Worm (Caenorhabditis elegans) whole organism, early embryonic: ENCODE measurements around the gene tag-241.

Experiments used
- B0310.2 ChIP-seq: sonication (generic microtip); optimal IDR thresholded peaks from 2 replicates; lab custom pipeline; 2016; ENCODE audit warnings: mild to moderate bottlenecking, missing genetic modification characterization, missing compliant biosample characterization
- F13C5.2 ChIP-seq: sonication (generic microtip); optimal IDR thresholded peaks from 2 replicates; lab custom pipeline; 2017; ENCODE audit warnings: mild to moderate bottlenecking, missing genetic modification characterization, inconsistent platforms, missing compliant biosample characterization
- aly-1 ChIP-seq: sonication (generic microtip); optimal IDR thresholded peaks from 2 replicates; lab custom pipeline; 2016; ENCODE audit warnings: missing genetic modification characterization, missing compliant biosample characterization
- ama-1 ChIP-seq: fragments of 150-350 bp; optimal IDR thresholded peaks from 2 replicates; lab custom pipeline; 2014
- ceh-13 ChIP-seq: fragments of 200-800 bp; sonication (Bioruptor generic); optimal IDR thresholded peaks from 2 replicates; lab custom pipeline; 2018; ENCODE audit warnings: mild to moderate bottlenecking, missing genetic modification characterization, missing compliant biosample characterization
- ceh-36 ChIP-seq: sonication (generic microtip); optimal IDR thresholded peaks from 2 replicates; lab custom pipeline; 2016; ENCODE audit warnings: missing genetic modification characterization, inconsistent platforms, missing compliant biosample characterization
- ets-7 ChIP-seq: sonication (generic microtip); optimal IDR thresholded peaks from 2 replicates; lab custom pipeline; 2016; ENCODE audit warnings: missing genotype, missing genetic modification characterization, missing compliant biosample characterization
- flt-1 ChIP-seq: fragments of 200-800 bp; sonication (Bioruptor generic); IDR thresholded peaks from 2 replicates; pipeline ENCODE4 v1.3.6; 2022; ENCODE audit warnings: missing genetic modification characterization, missing compliant biosample characterization
- hmbx-1 ChIP-seq: sonication (generic microtip); optimal IDR thresholded peaks from 2 replicates; lab custom pipeline; 2016; ENCODE audit warnings: mild to moderate bottlenecking, missing genetic modification characterization, missing compliant biosample characterization
- hmg-4 ChIP-seq: fragments of 200-800 bp; sonication (Bioruptor generic); optimal IDR thresholded peaks from 2 replicates; lab custom pipeline; 2018; ENCODE audit warnings: mild to moderate bottlenecking, missing genetic modification characterization, missing compliant biosample characterization
- hnd-1 ChIP-seq: sonication (generic microtip); optimal IDR thresholded peaks from 2 replicates; lab custom pipeline; 2016; ENCODE audit warnings: missing genetic modification characterization, missing compliant biosample characterization
- pes-1 ChIP-seq: fragments of 200-800 bp; sonication (Bioruptor generic); IDR thresholded peaks from 2 replicates; pipeline ENCODE4 v1.3.6; 2022; ENCODE audit warnings: missing genetic modification reagents, missing genetic modification characterization, missing compliant biosample characterization
- scrt-1 ChIP-seq: fragments of 200-800 bp; sonication (Bioruptor generic); IDR thresholded peaks from 2 replicates; pipeline ENCODE4 v1.3.6; 2022; ENCODE audit warnings: missing genetic modification characterization, missing compliant biosample characterization
- sea-1 ChIP-seq: fragments of 200-800 bp; sonication (Bioruptor generic); conservative IDR thresholded peaks from 2 replicates; pipeline ENCODE4 v1.3.6; 2022; ENCODE audit warnings: missing genetic modification characterization, missing compliant biosample characterization
- tbx-11 ChIP-seq: fragments of 200-800 bp; sonication (Bioruptor generic); IDR thresholded peaks from 2 replicates; pipeline ENCODE4 v1.3.6; 2022; ENCODE audit warnings: missing genetic modification characterization, missing compliant biosample characterization
- tbx-37 ChIP-seq: fragments of 200-800 bp; sonication (Bioruptor generic); conservative IDR thresholded peaks from 2 replicates; pipeline ENCODE4 v1.3.6; 2022; ENCODE audit warnings: missing genetic modification reagents, missing genetic modification characterization, missing compliant biosample characterization
- tra-4 ChIP-seq: sonication (generic microtip); optimal IDR thresholded peaks from 2 replicates; lab custom pipeline; 2017; ENCODE audit warnings: missing genetic modification characterization, missing compliant biosample characterization

tag-241 gene

DNA sequence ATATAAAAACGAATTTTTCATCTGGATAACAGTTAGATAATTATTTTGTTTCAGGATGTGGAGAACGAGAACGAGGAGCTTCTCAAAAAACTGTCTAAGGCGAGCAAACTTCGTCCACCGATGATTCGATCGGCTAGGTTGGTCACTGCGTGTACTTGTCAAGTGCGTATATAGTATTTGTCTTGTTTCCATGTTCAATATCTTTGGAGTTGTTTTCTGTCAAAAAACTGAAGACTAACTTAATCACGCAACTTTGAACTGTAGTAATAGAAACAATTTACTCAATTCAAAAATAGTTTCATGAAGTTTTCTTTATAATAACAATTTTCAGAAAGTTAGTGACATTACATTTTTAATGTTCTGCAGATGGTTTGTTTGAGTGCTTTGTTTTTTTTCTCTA is 4.9 kb downstream of the tag-241 start:
- no peak for TF ChIP-seq hnd-1 (tag; lab: Kevin White, UChicago)
- TF ChIP-seq ceh-36 (tag; lab: Kevin White, UChicago) = no peak
- no peak for TF ChIP-seq F13C5.2 (tag; lab: Kevin White, UChicago)
- TF ChIP-seq ceh-13 (GFP tag; lab: Kevin White, UChicago) = no peak
- TF ChIP-seq flt-1 (GFP tag; lab: Robert Waterston, UW) = no peak
- no peak for TF ChIP-seq B0310.2
- no peak for TF ChIP-seq scrt-1 (GFP tag; lab: Robert Waterston, UW)
- no peak for TF ChIP-seq pes-1 (GFP tag; lab: Robert Waterston, UW)
- TF ChIP-seq tbx-37 (GFP tag; lab: Robert Waterston, UW) = no peak
- no peak for TF ChIP-seq tbx-11
- no peak for TF ChIP-seq ets-7
- TF ChIP-seq ama-1 (lab: Kevin White, UChicago) = no peak
- TF ChIP-seq hmbx-1 = no peak
- no peak for TF ChIP-seq tra-4
- no peak for TF ChIP-seq sea-1
- no peak for TF ChIP-seq aly-1 (tag; lab: Kevin White, UChicago)
- TF ChIP-seq hmg-4 (GFP tag; lab: Kevin White, UChicago) = no peak

DNA sequence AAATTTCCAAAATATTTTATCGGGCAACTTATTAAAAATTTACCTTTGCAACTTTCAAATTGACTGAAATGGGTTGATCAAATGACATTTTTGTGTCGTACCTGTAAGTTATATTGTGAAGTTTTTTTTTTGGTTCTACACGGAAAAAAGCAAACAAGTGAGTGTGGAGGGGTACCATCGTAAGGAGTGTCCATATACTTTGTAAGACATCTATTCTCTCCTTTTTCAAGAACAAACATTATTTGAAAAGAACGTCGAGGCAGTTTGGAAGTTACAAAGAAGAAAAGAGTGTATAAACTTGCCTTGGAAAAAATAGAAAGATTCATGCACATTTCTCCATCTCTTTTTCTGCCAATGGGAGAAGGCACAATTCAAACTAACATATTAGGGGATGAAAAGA is 13.6 kb downstream of the tag-241 start, which contains the start of gene taf-7.1:
Gene taf-7.1, minus strand, starts transcription at position 101 of the 400 bp plus-strand sequence.
- no peak for TF ChIP-seq flt-1 (GFP tag; lab: Robert Waterston, UW)
- TF ChIP-seq hmg-4 (GFP tag; lab: Kevin White, UChicago) = no peak
- no peak for TF ChIP-seq hnd-1 (tag; lab: Kevin White, UChicago)
- TF ChIP-seq hmbx-1 = no peak
- no peak for TF ChIP-seq scrt-1 (GFP tag; lab: Robert Waterston, UW)
- no peak for TF ChIP-seq ets-7
- TF ChIP-seq tbx-37 (GFP tag; lab: Robert Waterston, UW) = no peak
- TF ChIP-seq B0310.2 = no peak
- TF ChIP-seq F13C5.2 (tag; lab: Kevin White, UChicago) = no peak
- TF ChIP-seq ama-1 (lab: Kevin White, UChicago) = no peak

DNA sequence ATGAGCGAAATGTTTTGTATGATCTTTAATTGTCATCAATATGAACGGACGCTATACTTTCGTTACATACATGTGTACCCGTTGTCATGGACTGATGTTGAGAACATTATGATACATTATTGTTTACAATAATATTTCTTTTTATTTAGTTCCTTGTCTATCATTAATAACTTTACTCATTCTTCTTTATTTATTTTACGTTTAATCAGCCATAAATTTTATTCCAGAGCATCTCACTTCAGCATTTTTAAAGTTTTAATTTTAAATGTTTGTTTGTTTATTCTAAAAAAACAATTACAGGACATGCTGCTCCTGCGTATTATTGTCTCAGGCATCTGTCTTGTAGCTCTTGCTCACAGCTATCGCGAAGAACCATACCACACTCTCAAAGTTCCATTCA is 19.6 kb downstream of the tag-241 start, which contains the start of gene F54F7.2:
Gene F54F7.2, plus strand, starts transcription at position 301 of the 400 bp plus-strand sequence.
- TF ChIP-seq ets-7 (no peak), hmg-4 (GFP tag; lab: Kevin White, UChicago) (no peak), hmbx-1 (no peak), aly-1 (tag; lab: Kevin White, UChicago) (no peak), ceh-36 (tag; lab: Kevin White, UChicago) (no peak), flt-1 (GFP tag; lab: Robert Waterston, UW) (no peak), pes-1 (GFP tag; lab: Robert Waterston, UW) (no peak), B0310.2 (no peak), tbx-11 (no peak), tra-4 (no peak), F13C5.2 (tag; lab: Kevin White, UChicago) (no peak), tbx-37 (GFP tag; lab: Robert Waterston, UW) (no peak), hnd-1 (tag; lab: Kevin White, UChicago) (no peak), scrt-1 (GFP tag; lab: Robert Waterston, UW) (no peak)

DNA sequence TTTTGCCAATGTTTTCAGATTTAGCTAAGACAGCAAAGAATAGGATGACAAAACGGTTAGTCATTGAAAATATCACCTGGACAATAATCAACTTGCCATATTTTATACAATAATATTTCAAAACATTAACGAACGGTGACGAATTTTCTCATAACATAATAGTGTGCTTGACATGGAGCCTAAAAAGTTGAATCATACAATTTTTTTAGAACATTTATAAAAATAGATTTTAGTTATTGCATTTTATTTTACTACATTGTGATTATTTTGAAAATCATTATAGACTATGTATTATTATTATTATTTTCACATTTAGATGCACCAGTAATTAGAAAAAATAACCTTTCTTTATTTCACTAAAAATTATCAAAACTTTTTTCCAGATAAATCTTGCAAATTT is 24.8 kb downstream of the tag-241 start, which contains the start of gene F54F7.9:
Gene F54F7.9, minus strand, starts transcription at position 101 of the 400 bp plus-strand sequence.
- no peak for TF ChIP-seq ceh-36 (tag; lab: Kevin White, UChicago)
- TF ChIP-seq pes-1 (GFP tag; lab: Robert Waterston, UW) = no peak
- TF ChIP-seq ceh-13 (GFP tag; lab: Kevin White, UChicago) = no peak

DNA sequence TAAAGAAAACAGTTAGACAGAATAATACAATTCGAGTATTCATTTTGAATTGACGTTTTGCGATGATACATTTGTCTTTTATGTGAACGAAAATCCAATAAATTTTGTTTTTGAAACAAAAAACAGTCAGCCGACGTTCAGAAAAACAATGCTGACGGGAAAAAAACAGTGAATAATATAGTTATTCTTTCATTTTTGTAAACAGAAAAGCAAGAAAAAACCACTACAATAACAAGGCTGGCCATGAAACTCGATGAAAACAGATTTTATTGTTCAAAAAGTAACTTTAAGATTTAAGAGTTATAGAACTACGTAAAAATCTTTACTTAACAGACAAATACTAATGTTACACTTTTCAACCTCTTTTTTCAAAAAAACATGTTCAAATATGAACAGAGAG is 26.3 kb downstream of the tag-241 start, which contains the start of gene F54F7.3:
Gene F54F7.3, minus strand, starts transcription at position 101 of the 400 bp plus-strand sequence.
- TF ChIP-seq B0310.2 (no peak), ets-7 (no peak), pes-1 (GFP tag; lab: Robert Waterston, UW) (no peak), ceh-13 (GFP tag; lab: Kevin White, UChicago) (no peak), aly-1 (tag; lab: Kevin White, UChicago) (no peak), tbx-11 (no peak), ama-1 (lab: Kevin White, UChicago) (no peak), sea-1 (no peak), hmbx-1 (no peak), flt-1 (GFP tag; lab: Robert Waterston, UW) (no peak), F13C5.2 (tag; lab: Kevin White, UChicago) (no peak)

DNA sequence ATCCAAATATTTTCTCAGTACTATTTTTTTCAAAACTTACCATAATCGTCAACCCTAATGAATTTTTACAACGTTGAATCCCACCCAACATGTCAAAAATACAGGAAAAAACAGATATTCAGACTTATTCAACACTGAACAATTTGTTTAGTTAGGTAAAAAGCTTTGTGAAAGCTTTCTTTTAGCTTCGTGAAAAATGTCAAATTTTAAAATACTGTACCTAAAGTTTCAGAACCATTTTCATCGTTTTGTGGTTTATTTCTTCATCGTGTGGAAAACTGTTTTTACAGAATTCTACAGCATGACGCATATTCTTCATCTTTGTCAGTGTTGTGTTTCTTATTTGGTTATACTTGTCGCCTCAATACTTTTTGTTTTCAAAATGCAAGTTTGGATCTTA is 26.8 kb downstream of the tag-241 start, which contains the start of gene F54F7.14:
Gene F54F7.14, plus strand, starts transcription at position 301 of the 400 bp plus-strand sequence.
- no peak for TF ChIP-seq tbx-37 (GFP tag; lab: Robert Waterston, UW)
- TF ChIP-seq ama-1 (lab: Kevin White, UChicago) = no peak
- TF ChIP-seq ceh-36 (tag; lab: Kevin White, UChicago) = no peak
- TF ChIP-seq hnd-1 (tag; lab: Kevin White, UChicago) = no peak
- TF ChIP-seq ceh-13 (GFP tag; lab: Kevin White, UChicago) = no peak

DNA sequence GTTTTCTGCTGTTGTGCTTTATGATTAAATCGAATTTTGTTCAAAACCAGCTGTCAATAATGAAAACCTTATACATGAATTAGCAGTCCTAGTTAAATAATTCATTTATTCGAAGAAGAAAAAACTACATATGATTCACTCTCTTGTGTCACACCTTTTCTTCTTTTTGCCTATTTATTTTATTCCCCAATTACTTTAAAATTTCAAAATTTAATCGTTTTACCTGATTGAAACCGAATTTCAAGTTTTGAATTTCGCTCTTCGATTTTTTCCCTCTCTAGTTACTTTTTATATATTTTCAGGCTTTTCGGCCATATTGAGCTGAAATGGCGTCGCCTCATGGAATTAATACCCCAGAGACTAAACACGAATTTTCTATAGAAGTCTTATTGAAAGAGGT is 28.7 kb downstream of the tag-241 start, which contains the start of gene xtr-1:
Gene xtr-1, plus strand, starts transcription at position 301 of the 400 bp plus-strand sequence.
- TF ChIP-seq ets-7 (no peak), hnd-1 (tag; lab: Kevin White, UChicago) (no peak), ceh-13 (GFP tag; lab: Kevin White, UChicago) (no peak), ama-1 (lab: Kevin White, UChicago) (no peak), tbx-37 (GFP tag; lab: Robert Waterston, UW) (no peak), sea-1 (no peak), B0310.2 (no peak), hmg-4 (GFP tag; lab: Kevin White, UChicago) (no peak), tra-4 (no peak), F13C5.2 (tag; lab: Kevin White, UChicago) (no peak), flt-1 (GFP tag; lab: Robert Waterston, UW) (no peak), ceh-36 (tag; lab: Kevin White, UChicago) (no peak), scrt-1 (GFP tag; lab: Robert Waterston, UW) (no peak), hmbx-1 (no peak), aly-1 (tag; lab: Kevin White, UChicago) (no peak), tbx-11 (no peak), pes-1 (GFP tag; lab: Robert Waterston, UW) (no peak)
